Fruit fly (Drosophila melanogaster): Measurements from ENCODE around the gene mgl.

Gene mgl

DNA sequence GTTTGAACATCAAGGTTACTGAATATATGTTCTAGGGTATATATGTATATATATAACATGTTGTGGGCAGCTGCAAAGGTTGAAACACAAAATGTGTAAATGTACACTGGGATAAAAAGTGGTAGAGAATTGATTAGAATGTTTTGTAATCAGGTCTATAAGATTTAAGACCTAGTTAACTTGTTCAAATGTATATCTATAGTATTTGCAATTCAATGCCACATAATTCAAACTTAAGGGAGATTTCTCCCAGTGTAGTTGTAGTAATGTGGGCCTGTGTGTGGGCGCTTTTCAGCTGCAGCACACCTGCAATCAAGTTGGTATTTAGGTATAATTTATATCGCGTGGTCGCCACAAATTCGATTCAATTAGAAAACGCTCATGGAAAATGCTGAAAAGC lies 150.7 kb downstream of the mgl start (continued):
- TF ChIP-seq insv (GFP tag; optimal IDR thresholded peaks at IDR 0.05) (no peak), tio (GFP tag; optimal IDR thresholded peaks at IDR 0.05) (peak; percentile 32), jigr1 (GFP tag; IDR thresholded peaks at IDR 0.05) (no peak), kay (GFP tag; optimal IDR thresholded peaks at IDR 0.05) (no peak), CG33557 (GFP tag; optimal IDR thresholded peaks at IDR 0.05) (no peak), CG10654 (GFP tag; optimal IDR thresholded peaks at IDR 0.05) (peak; percentile 42), CG10462 (GFP tag; optimal IDR thresholded peaks at IDR 0.05) (peak; percentile 14), Hr39 (optimal IDR thresholded peaks at IDR 0.05) (no peak), CG10979 (tag; optimal IDR thresholded peaks at IDR 0.05) (peak; percentile 62), ken (GFP tag; IDR thresholded peaks at IDR 0.05) (peak; percentile 61; the same call in 1 of the 3 replicates), CkIIα-i1 (GFP tag; IDR thresholded peaks at IDR 0.05) (no peak), CG3065 (GFP tag; optimal IDR thresholded peaks at IDR 0.05) (no peak), CG17568 (GFP tag; optimal IDR thresholded peaks at IDR 0.05) (peak; percentile 16), CG31388 (GFP tag; optimal IDR thresholded peaks at IDR 0.05) (no peak), Lim3 (GFP tag; IDR thresholded peaks at IDR 0.05) (no peak), bab2 (GFP tag; optimal IDR thresholded peaks at IDR 0.05) (peak; percentile 38), Eip74EF (GFP tag; optimal IDR thresholded peaks at IDR 0.05) (peak in 1 of 2 experiments; percentile 27), CG30403 (GFP tag; optimal IDR thresholded peaks at IDR 0.05) (peak; percentile 42), Antp (GFP tag; optimal IDR thresholded peaks at IDR 0.05) (peak; percentile 36), Optix (GFP tag; IDR thresholded peaks at IDR 0.05) (peak; percentile 18; the same call in 1 of the 3 replicates), ci (GFP tag; IDR thresholded peaks at IDR 0.05) (peak; percentile 77), CG11504 (tag; optimal IDR thresholded peaks at IDR 0.05) (peak; percentile 75), fu2 (GFP tag; optimal IDR thresholded peaks at IDR 0.05) (peak; percentile 6), CG30431 (GFP tag; optimal IDR thresholded peaks at IDR 0.05) (peak; percentile 14), prd (optimal IDR thresholded peaks at IDR 0.05) (no peak), prd (GFP tag; IDR thresholded peaks at IDR 0.05) (peak; percentile 58), yki (optimal IDR thresholded peaks at IDR 0.05) (no peak), CG14667 (GFP tag; IDR thresholded peaks at IDR 0.05) (peak; percentile 48; the same call in 1 of the 2 replicates), onecut (GFP tag; IDR thresholded peaks at IDR 0.05) (peak; percentile 29; the same call in 1 of the 2 replicates), sens (GFP tag) (peak; percentile 92), B-H1 (GFP tag; IDR thresholded peaks at IDR 0.05) (peak; percentile 47; the same call in 2 of the 3 replicates), CG31365 (tag; optimal IDR thresholded peaks at IDR 0.05) (no peak), sisA (GFP tag; IDR thresholded peaks at IDR 0.05) (peak; percentile 37; the same call in 1 of the 2 replicates), HHEX (GFP tag; optimal IDR thresholded peaks at IDR 0.05) (peak; percentile 34), chif (GFP tag; optimal IDR thresholded peaks at IDR 0.05) (peak; percentile 35 to 38), gsb-n (tag; optimal IDR thresholded peaks at IDR 0.05) (peak; percentile 0), sob (GFP tag; IDR thresholded peaks at IDR 0.05) (no peak), p53 (GFP tag; optimal IDR thresholded peaks at IDR 0.05) (no peak), CG1832 (GFP tag; optimal IDR thresholded peaks at IDR 0.05) (no peak), D19B (GFP tag; optimal IDR thresholded peaks at IDR 0.05) (no peak), tx (GFP tag; optimal IDR thresholded peaks at IDR 0.05) (peak; percentile 1), CG10209 (GFP tag; optimal IDR thresholded peaks at IDR 0.05) (peak; percentile 53), CG17361 (GFP tag; IDR thresholded peaks at IDR 0.05) (peak; percentile 57), unc-4 (GFP tag; IDR thresholded peaks at IDR 0.05; ENCODE audit: partially characterized antibody) (no peak), Trl (optimal IDR thresholded peaks at IDR 0.05) (no peak), Trl (GFP tag; optimal IDR thresholded peaks at IDR 0.05) (peak; percentile 26), pan (optimal IDR thresholded peaks at IDR 0.05) (no peak), pan (GFP tag; optimal IDR thresholded peaks at IDR 0.05 in 1 of 2, IDR thresholded peaks at IDR 0.05 in 1 of 2) (peak in 1 of 2 experiments; percentile 79), so (GFP tag; IDR thresholded peaks at IDR 0.05) (no peak; the same call in 2 of the 3 replicates), ap (GFP tag; IDR thresholded peaks at IDR 0.05) (no peak), ro (GFP tag; IDR thresholded peaks at IDR 0.05) (no peak), Ada2b (GFP tag; IDR thresholded peaks at IDR 0.05) (peak; percentile 71), CG1233 (GFP tag; optimal IDR thresholded peaks at IDR 0.05) (peak; percentile 43), ac (GFP tag; optimal IDR thresholded peaks at IDR 0.05) (peak; percentile 12)

All from whole organism, embryonic.